Fruit fly (Drosophila melanogaster) whole organism, prepupa: ENCODE data around the gene FucTA.

Experiments used
- Blimp-1 ChIP-seq: fragments of 200-800 bp; sonication (Bioruptor generic); optimal IDR thresholded peaks from 3 replicates; lab custom pipeline; 2017; ENCODE audit warnings: missing biosample characterization, missing genetic modification characterization, mild to moderate bottlenecking, moderate library complexity, missing genetic modification reagents
- CG10631 ChIP-seq: fragments of 200-800 bp; sonication (Bioruptor generic); optimal IDR thresholded peaks from 2 replicates; lab custom pipeline; 2016; ENCODE audit warnings: missing biosample characterization, missing genetic modification characterization
- CG10669 ChIP-seq: fragments of 200-800 bp; sonication (Bioruptor generic); optimal IDR thresholded peaks from 3 replicates; lab custom pipeline; 2018; ENCODE audit warnings: missing biosample characterization, mild to moderate bottlenecking, missing genetic modification characterization, moderate library complexity
- CG11294 ChIP-seq: fragments of 200-800 bp; sonication (Bioruptor generic); IDR thresholded peaks from 2 replicates; pipeline ENCODE4 v1.3.6; 2022; ENCODE audit warnings: missing biosample characterization, missing genetic modification characterization
- CG11762 ChIP-seq: fragments of 200-800 bp; sonication (Bioruptor generic); optimal IDR thresholded peaks from 3 replicates; lab custom pipeline; 2016; ENCODE audit warnings: missing biosample characterization, missing genetic modification characterization; ENCODE audit not compliant: insufficient read depth
- CG11902 ChIP-seq: fragments of 200-800 bp; sonication (Bioruptor generic); optimal IDR thresholded peaks from 3 replicates; lab custom pipeline; 2016; ENCODE audit warnings: missing biosample characterization, missing genetic modification characterization
- CG1621 ChIP-seq: fragments of 200-800 bp; sonication (Bioruptor generic); optimal IDR thresholded peaks from 3 replicates; lab custom pipeline; 2018; ENCODE audit warnings: missing biosample characterization, mild to moderate bottlenecking, missing genetic modification characterization
- CG16779 ChIP-seq: fragments of 200-800 bp; sonication (Bioruptor generic); optimal IDR thresholded peaks from 3 replicates; lab custom pipeline; 2017; ENCODE audit warnings: missing biosample characterization, mild to moderate bottlenecking, missing genetic modification characterization
- CG3032 ChIP-seq: fragments of 200-800 bp; optimal IDR thresholded peaks from 2 replicates; lab custom pipeline; 2019; ENCODE audit warnings: missing biosample characterization, mild to moderate bottlenecking, missing genetic modification characterization, moderate library complexity
- CG31627 ChIP-seq: fragments of 200-800 bp; sonication (Bioruptor generic); optimal IDR thresholded peaks from 3 replicates; lab custom pipeline; 2016; ENCODE audit warnings: missing biosample characterization, missing genetic modification characterization
- CG32006 ChIP-seq: fragments of 200-800 bp; sonication (Bioruptor generic); optimal IDR thresholded peaks from 3 replicates; lab custom pipeline; 2017; ENCODE audit warnings: missing biosample characterization, mild to moderate bottlenecking, missing genetic modification characterization
- CG34406 ChIP-seq: fragments of 200-800 bp; sonication (Bioruptor generic); optimal IDR thresholded peaks from 3 replicates; lab custom pipeline; 2016; ENCODE audit warnings: missing biosample characterization, missing genetic modification characterization
- CG3919 ChIP-seq: fragments of 200-800 bp; sonication (Bioruptor generic); optimal IDR thresholded peaks from 3 replicates; lab custom pipeline; 2016; ENCODE audit warnings: missing biosample characterization, missing genetic modification characterization
- CG4318 ChIP-seq: fragments of 200-800 bp; sonication (Bioruptor generic); optimal IDR thresholded peaks from 3 replicates; lab custom pipeline; 2017; ENCODE audit warnings: missing biosample characterization, mild to moderate bottlenecking, missing genetic modification characterization
- CG6163 ChIP-seq: fragments of 200-800 bp; sonication (Bioruptor generic); IDR thresholded peaks from 3 replicates; pipeline ENCODE4 v1.3.6; 2022; ENCODE audit warnings: missing biosample characterization, missing genetic modification characterization
- CG6276 ChIP-seq: fragments of 200-800 bp; sonication (Bioruptor generic); optimal IDR thresholded peaks from 2 replicates; lab custom pipeline; 2017; ENCODE audit warnings: missing biosample characterization, mild to moderate bottlenecking, missing genetic modification characterization
- CG6808 ChIP-seq: fragments of 200-800 bp; sonication (Bioruptor generic); optimal IDR thresholded peaks from 3 replicates; lab custom pipeline; 2017; ENCODE audit warnings: missing biosample characterization, missing genetic modification characterization, mild to moderate bottlenecking, moderate library complexity, missing genetic modification reagents
- CG7368 ChIP-seq: fragments of 200-800 bp; sonication (Bioruptor generic); optimal IDR thresholded peaks from 3 replicates; lab custom pipeline; 2016; ENCODE audit warnings: missing biosample characterization, missing genetic modification characterization
- CG8119 ChIP-seq: fragments of 200-800 bp; sonication (Bioruptor generic); IDR thresholded peaks from 3 replicates; pipeline ENCODE4 v1.3.6; 2022; ENCODE audit warnings: missing biosample characterization, missing genetic modification characterization
- CG8632 ChIP-seq: fragments of 200-800 bp; sonication (Bioruptor generic); optimal IDR thresholded peaks from 3 replicates; lab custom pipeline; 2016; ENCODE audit warnings: missing biosample characterization, missing genetic modification characterization
- CG9139 ChIP-seq: fragments of 200-800 bp; sonication (Bioruptor generic); optimal IDR thresholded peaks from 3 replicates; lab custom pipeline; 2017; ENCODE audit warnings: missing biosample characterization, mild to moderate bottlenecking, missing genetic modification characterization
- Eip78C ChIP-seq: fragments of 200-800 bp; sonication (Bioruptor generic); peaks from one replicate; lab custom pipeline; 2016; ENCODE audit warnings: missing biosample characterization, missing genetic modification characterization
- Eip93F ChIP-seq: fragments of 200-800 bp; sonication (Bioruptor generic); optimal IDR thresholded peaks from 2 replicates; lab custom pipeline; 2016; ENCODE audit warnings: missing biosample characterization, mild to moderate bottlenecking, missing genetic modification characterization
- Ets21C ChIP-seq: fragments of 200-800 bp; sonication (Bioruptor generic); optimal IDR thresholded peaks from 3 replicates; lab custom pipeline; 2016; ENCODE audit warnings: missing biosample characterization, missing genetic modification characterization
- Hr38 ChIP-seq: sonication (Bioruptor generic); optimal IDR thresholded peaks from 2 replicates; lab custom pipeline; 2016; ENCODE audit warnings: missing biosample characterization, missing genetic modification characterization
- Hr39 ChIP-seq: fragments of 200-800 bp; sonication (Bioruptor generic); optimal IDR thresholded peaks from 2 replicates; lab custom pipeline; 2016; ENCODE audit warnings: missing biosample characterization, missing genetic modification characterization
- Hr4 ChIP-seq: fragments of 200-800 bp; sonication (Bioruptor generic); optimal IDR thresholded peaks from 3 replicates; lab custom pipeline; 2016; ENCODE audit warnings: missing biosample characterization, missing genetic modification characterization
- Met ChIP-seq: fragments of 200-800 bp; sonication (Bioruptor generic); optimal IDR thresholded peaks from 3 replicates; lab custom pipeline; 2016; ENCODE audit warnings: missing biosample characterization, missing genetic modification characterization
- OdsH ChIP-seq: fragments of 200-800 bp; sonication (Bioruptor generic); optimal IDR thresholded peaks from 3 replicates; lab custom pipeline; 2016; ENCODE audit warnings: missing biosample characterization, missing genetic modification characterization
- Smox ChIP-seq: fragments of 200-800 bp; sonication (Bioruptor generic); optimal IDR thresholded peaks from 3 replicates; lab custom pipeline; 2016; ENCODE audit warnings: missing biosample characterization, missing genetic modification characterization
- Sox102F ChIP-seq: fragments of 200-800 bp; sonication (Bioruptor generic); optimal IDR thresholded peaks from 2 replicates; lab custom pipeline; 2016; ENCODE audit warnings: missing biosample characterization, mild to moderate bottlenecking, missing genetic modification characterization
- cyc ChIP-seq: fragments of 200-800 bp; sonication (Bioruptor generic); optimal IDR thresholded peaks from 3 replicates; lab custom pipeline; 2016; ENCODE audit warnings: missing biosample characterization, missing genetic modification characterization
- dac ChIP-seq: fragments of 200-800 bp; sonication (Bioruptor generic); optimal IDR thresholded peaks from 2 replicates; lab custom pipeline; 2017; ENCODE audit warnings: missing biosample characterization, mild to moderate bottlenecking, missing genetic modification characterization
- dsx ChIP-seq: fragments of 200-800 bp; optimal IDR thresholded peaks from 3 replicates; lab custom pipeline; 2019; ENCODE audit warnings: missing biosample characterization, mild to moderate bottlenecking, missing genetic modification characterization, moderate library complexity; ENCODE audit not compliant: poor library complexity, severe bottlenecking
- eg ChIP-seq: fragments of 200-800 bp; sonication (Bioruptor generic); IDR thresholded peaks from 3 replicates; pipeline ENCODE4 v1.3.6; 2022; ENCODE audit warnings: missing biosample characterization, missing genetic modification characterization
- esn ChIP-seq: fragments of 200-800 bp; sonication (Bioruptor generic); optimal IDR thresholded peaks from 2 replicates; lab custom pipeline; 2016; ENCODE audit warnings: missing biosample characterization, mild to moderate bottlenecking, missing genetic modification characterization, moderate library complexity
- fd59A ChIP-seq: fragments of 200-800 bp; sonication (Bioruptor generic); optimal IDR thresholded peaks from 2 replicates; lab custom pipeline; 2017; ENCODE audit warnings: missing biosample characterization, mild to moderate bottlenecking, missing genetic modification characterization, missing genetic modification reagents
- fd85E ChIP-seq: fragments of 200-800 bp; sonication (Bioruptor generic); optimal IDR thresholded peaks from 3 replicates; lab custom pipeline; 2016; ENCODE audit warnings: missing biosample characterization, missing genetic modification characterization
- fkh ChIP-seq: fragments of 200-800 bp; sonication (Bioruptor generic); optimal IDR thresholded peaks from 3 replicates; lab custom pipeline; 2017; ENCODE audit warnings: missing biosample characterization, mild to moderate bottlenecking, missing genetic modification characterization, moderate library complexity
- lz ChIP-seq: fragments of 200-800 bp; sonication (Bioruptor generic); optimal IDR thresholded peaks from 3 replicates; lab custom pipeline; 2016; ENCODE audit warnings: missing biosample characterization, missing genetic modification characterization
- net ChIP-seq: fragments of 200-800 bp; sonication (Bioruptor generic); optimal IDR thresholded peaks from 3 replicates; lab custom pipeline; 2016; ENCODE audit warnings: missing biosample characterization, missing genetic modification characterization
- pdm3 ChIP-seq: fragments of 200-800 bp; sonication (Bioruptor generic); optimal IDR thresholded peaks from 3 replicates; lab custom pipeline; 2016; ENCODE audit warnings: missing biosample characterization, missing genetic modification characterization
- salr ChIP-seq, 2 experiments: fragments of 200-800 bp; sonication (Bioruptor generic); optimal IDR thresholded peaks; 3 replicates each; lab custom pipeline; 2016 to 2018; ENCODE audit warnings: missing biosample characterization in 2 of 2, missing genetic modification characterization in 2 of 2, mild to moderate bottlenecking in 1 of 2
- ss ChIP-seq, 2 experiments: fragments of 200-800 bp; sonication (Bioruptor generic); optimal IDR thresholded peaks; 2 replicates in 1 of 2; 3 replicates in 1 of 2; lab custom pipeline; 2017 to 2018; ENCODE audit warnings: mild to moderate bottlenecking in 2 of 2, missing biosample characterization in 2 of 2, missing genetic modification characterization in 2 of 2, moderate library complexity in 1 of 2
- svp ChIP-seq: fragments of 200-800 bp; sonication (Bioruptor generic); peaks from one replicate; lab custom pipeline; 2016; ENCODE audit warnings: missing biosample characterization, missing genetic modification characterization
- topi ChIP-seq: fragments of 200-800 bp; sonication (Bioruptor generic); optimal IDR thresholded peaks from 3 replicates; lab custom pipeline; 2016; ENCODE audit warnings: missing biosample characterization, missing genetic modification characterization
- vri ChIP-seq: fragments of 200-800 bp; sonication (Bioruptor generic); optimal IDR thresholded peaks from 3 replicates; lab custom pipeline; 2016; ENCODE audit warnings: missing biosample characterization, mild to moderate bottlenecking, missing genetic modification characterization

Gene FucTA

dm6 chr3L:15178618-15179017 lies 31.7 kb downstream of the FucTA start:
- no peak for TF ChIP-seq CG11902 (GFP tag; lab: Kevin White, UChicago)
- TF ChIP-seq fd85E (GFP tag; lab: Kevin White, UChicago) = no peak
- TF ChIP-seq CG34406 = no peak
- TF ChIP-seq cyc = no peak
- no peak for TF ChIP-seq Ets21C
- TF ChIP-seq salr (GFP tag; optimal IDR thresholded peaks at IDR 0.05; lab: Kevin White, UChicago) = no peak
- peak; percentile 27 for TF ChIP-seq svp (GFP tag; lab: Kevin White, UChicago)
- no peak for TF ChIP-seq CG7368 (GFP tag; lab: Kevin White, UChicago)
- TF ChIP-seq dsx = no peak
- TF ChIP-seq Hr4 (GFP tag; lab: Kevin White, UChicago) = no peak
- TF ChIP-seq CG6808 (GFP tag; lab: Kevin White, UChicago) = no peak
- TF ChIP-seq Eip93F (GFP tag; lab: Kevin White, UChicago) = no peak
- no peak for TF ChIP-seq CG10669 (GFP tag; lab: Kevin White, UChicago)
- TF ChIP-seq CG4318 (GFP tag; lab: Kevin White, UChicago) = no peak
- no peak for TF ChIP-seq Hr39 (GFP tag; lab: Kevin White, UChicago)
- TF ChIP-seq Hr38 (GFP tag; lab: Kevin White, UChicago) = no peak
- peak; percentile 38 for TF ChIP-seq Eip78C (GFP tag; lab: Kevin White, UChicago)
- peak; percentile 15 for TF ChIP-seq CG32006 (GFP tag; lab: Kevin White, UChicago)

dm6 chr3L:15180816-15181215 lies 33.9 kb downstream of the FucTA start:
- TF ChIP-seq vri (GFP tag; lab: Kevin White, UChicago) = peak; percentile 16
- TF ChIP-seq fd85E (GFP tag; lab: Kevin White, UChicago) = no peak
- TF ChIP-seq fd59A (GFP tag; lab: Kevin White, UChicago) = peak; percentile 27
- TF ChIP-seq CG31627 (GFP tag; lab: Kevin White, UChicago) = peak; percentile 52
- TF ChIP-seq CG6808 (GFP tag; lab: Kevin White, UChicago) = peak; percentile 42
- no peak for TF ChIP-seq CG11902 (GFP tag; lab: Kevin White, UChicago)
- peak; percentile 35 for TF ChIP-seq cyc
- TF ChIP-seq Hr4 (GFP tag; lab: Kevin White, UChicago) = no peak
- peak; percentile 59 for TF ChIP-seq Sox102F (GFP tag; lab: Kevin White, UChicago)
- TF ChIP-seq net (GFP tag; lab: Kevin White, UChicago) = peak; percentile 23
- peak; percentile 87 for TF ChIP-seq Eip78C (GFP tag; lab: Kevin White, UChicago)
- TF ChIP-seq CG6276 (GFP tag; lab: Kevin White, UChicago) = no peak
- peak; percentile 71 for TF ChIP-seq CG3032
- TF ChIP-seq lz (GFP tag; lab: Kevin White, UChicago) = peak; percentile 58
- peak; percentile 2 to 7 for TF ChIP-seq ss (GFP tag; optimal IDR thresholded peaks at IDR 0.05; lab: Kevin White, UChicago)
- TF ChIP-seq Eip93F (GFP tag; lab: Kevin White, UChicago) = no peak
- peak; percentile 58 for TF ChIP-seq OdsH (GFP tag; lab: Kevin White, UChicago)
- no peak for TF ChIP-seq CG9139 (GFP tag; lab: Kevin White, UChicago)
- TF ChIP-seq CG3919 = peak; percentile 50
- TF ChIP-seq CG34406 = peak; percentile 34
- TF ChIP-seq Met (GFP tag; lab: Kevin White, UChicago) = peak; percentile 74
- TF ChIP-seq eg (GFP tag; lab: Robert Waterston, UW) = no peak
- peak; percentile 6 for TF ChIP-seq CG16779 (tag; lab: Kevin White, UChicago)
- peak; percentile 85 for TF ChIP-seq svp (GFP tag; lab: Kevin White, UChicago)
- TF ChIP-seq CG10669 (GFP tag; lab: Kevin White, UChicago) = peak; percentile 22
- TF ChIP-seq CG32006 (GFP tag; lab: Kevin White, UChicago) = peak; percentile 21
- peak; percentile 45 for TF ChIP-seq CG8632 (GFP tag; lab: Kevin White, UChicago)
- no peak for TF ChIP-seq fkh (GFP tag; lab: Kevin White, UChicago)
- TF ChIP-seq Smox (GFP tag; lab: Kevin White, UChicago) = peak; percentile 61
- TF ChIP-seq dac (GFP tag; lab: Kevin White, UChicago) = no peak
- TF ChIP-seq CG11762 = peak; percentile 4
- no peak for TF ChIP-seq CG1621 (tag; lab: Kevin White, UChicago)
- TF ChIP-seq CG7368 (GFP tag; lab: Kevin White, UChicago) = no peak
- no peak for TF ChIP-seq Hr38 (GFP tag; lab: Kevin White, UChicago)
- TF ChIP-seq CG8119 (GFP tag; lab: Robert Waterston, UW) = no peak
- TF ChIP-seq CG10631 (GFP tag; lab: Kevin White, UChicago) = peak; percentile 72
- no peak for TF ChIP-seq CG11294
- peak; percentile 77 for TF ChIP-seq esn (GFP tag; lab: Kevin White, UChicago)
- TF ChIP-seq pdm3 (GFP tag; lab: Kevin White, UChicago) = peak; percentile 52
- peak; percentile 59 for TF ChIP-seq topi (GFP tag; lab: Kevin White, UChicago)
- TF ChIP-seq Ets21C = peak; percentile 40
- peak; percentile 14 for TF ChIP-seq Blimp-1 (GFP tag; lab: Kevin White, UChicago)
- no peak for TF ChIP-seq CG6163
- peak; percentile 38 for TF ChIP-seq Hr39 (GFP tag; lab: Kevin White, UChicago)
